Fruit fly (Drosophila melanogaster) whole organism, embryonic: Measurements from ENCODE around the gene dsd.

Experiments used
- Bdp1 ChIP-seq: fragments of 200-800 bp; sonication (Bioruptor generic); optimal IDR thresholded peaks from 3 replicates; lab custom pipeline; 2016; ENCODE audit warnings: missing biosample characterization, missing genetic modification characterization
- Blimp-1 ChIP-seq: fragments of 200-800 bp; sonication (Bioruptor generic); optimal IDR thresholded peaks from 3 replicates; lab custom pipeline; 2018; ENCODE audit warnings: missing biosample characterization, missing genetic modification characterization, mild to moderate bottlenecking, moderate library complexity, missing genetic modification reagents
- C15 ChIP-seq: fragments of 200-800 bp; sonication (Bioruptor generic); IDR thresholded peaks from 3 replicates; pipeline ENCODE4 v1.3.6; 2022; ENCODE audit warnings: missing biosample characterization, missing genetic modification characterization
- CG11093 ChIP-seq: fragments of 200-800 bp; sonication (Bioruptor generic); IDR thresholded peaks from 3 replicates; pipeline ENCODE4 v1.3.6; 2022; ENCODE audit warnings: missing biosample characterization, missing genetic modification characterization
- CG11504 ChIP-seq: fragments of 200-800 bp; sonication (Bioruptor generic); optimal IDR thresholded peaks from 3 replicates; lab custom pipeline; 2019; ENCODE audit warnings: missing biosample characterization, mild to moderate bottlenecking, missing genetic modification characterization, moderate library complexity
- CG13894 ChIP-seq: fragments of 200-800 bp; sonication (Bioruptor generic); optimal IDR thresholded peaks from 3 replicates; lab custom pipeline; 2018; ENCODE audit warnings: missing biosample characterization, mild to moderate bottlenecking, missing genetic modification characterization, moderate library complexity
- CG15011 ChIP-seq: fragments of 200-800 bp; sonication (Bioruptor generic); optimal IDR thresholded peaks from 3 replicates; lab custom pipeline; 2018; ENCODE audit warnings: missing biosample characterization, mild to moderate bottlenecking, missing genetic modification characterization
- CG17359 ChIP-seq: fragments of 200-800 bp; sonication (Bioruptor generic); optimal IDR thresholded peaks from 3 replicates; lab custom pipeline; 2018; ENCODE audit warnings: missing biosample characterization, mild to moderate bottlenecking, missing genetic modification characterization, moderate library complexity
- CG2129 ChIP-seq: fragments of 200-800 bp; sonication (Bioruptor generic); IDR thresholded peaks from 2 replicates; pipeline ENCODE4 v1.3.6; 2022; ENCODE audit warnings: missing biosample characterization, missing genetic modification characterization; ENCODE audit not compliant: partially characterized antibody
- CG31224 ChIP-seq: fragments of 200-800 bp; sonication (Bioruptor generic); IDR thresholded peaks from 2 replicates; pipeline ENCODE4 v1.3.6; 2022; ENCODE audit warnings: missing biosample characterization, missing genetic modification characterization
- CG32532 ChIP-seq: fragments of 200-800 bp; sonication (Bioruptor generic); IDR thresholded peaks from 2 replicates; pipeline ENCODE4 v1.3.6; 2022; ENCODE audit warnings: missing biosample characterization, missing genetic modification characterization
- CG32767 ChIP-seq: fragments of 200-800 bp; sonication (Bioruptor generic); IDR thresholded peaks from 2 replicates; pipeline ENCODE4 v1.3.6; 2022; ENCODE audit warnings: missing biosample characterization, missing genetic modification characterization
- CG34422 ChIP-seq: fragments of 200-800 bp; sonication (Bioruptor generic); IDR thresholded peaks from 3 replicates; pipeline ENCODE4 v1.3.6; 2022; ENCODE audit warnings: missing biosample characterization, missing genetic modification characterization
- CG3838 ChIP-seq: fragments of 200-800 bp; sonication (Bioruptor generic); optimal IDR thresholded peaks from 3 replicates; lab custom pipeline; 2016; ENCODE audit warnings: missing biosample characterization, missing genetic modification characterization
- CG4360 ChIP-seq: fragments of 200-800 bp; sonication (Bioruptor generic); IDR thresholded peaks from 2 replicates; pipeline ENCODE4 v1.3.6; 2022; ENCODE audit warnings: missing biosample characterization, missing genetic modification characterization
- CG4617 ChIP-seq: fragments of 200-800 bp; sonication (Bioruptor generic); optimal IDR thresholded peaks from 3 replicates; lab custom pipeline; 2016; ENCODE audit warnings: missing biosample characterization, missing genetic modification characterization, borderline replicate concordance
- CG6654 ChIP-seq: fragments of 200-800 bp; sonication (Bioruptor generic); optimal IDR thresholded peaks from 2 replicates; lab custom pipeline; 2017; ENCODE audit warnings: missing biosample characterization, mild to moderate bottlenecking, missing genetic modification characterization
- CG6791 ChIP-seq: fragments of 200-800 bp; sonication (Bioruptor generic); IDR thresholded peaks from 3 replicates; pipeline ENCODE4 v1.3.6; 2022; ENCODE audit warnings: missing biosample characterization, missing genetic modification characterization; ENCODE audit not compliant: partially characterized antibody
- CrebB ChIP-seq: fragments of 200-800 bp; sonication (Bioruptor generic); optimal IDR thresholded peaks from 3 replicates; lab custom pipeline; 2018; ENCODE audit warnings: missing biosample characterization, mild to moderate bottlenecking, missing genetic modification characterization
- Dek ChIP-seq: fragments of 200-800 bp; sonication (Bioruptor generic); optimal IDR thresholded peaks from 3 replicates; lab custom pipeline; 2019; ENCODE audit warnings: missing biosample characterization, mild to moderate bottlenecking, missing genetic modification characterization, moderate library complexity
- Ets65A ChIP-seq: fragments of 200-800 bp; sonication (Bioruptor generic); peaks from one replicate; lab custom pipeline; 2016; ENCODE audit warnings: missing biosample characterization, missing genetic modification characterization
- Gsc ChIP-seq: fragments of 200-800 bp; sonication (Bioruptor generic); IDR thresholded peaks from 2 replicates; pipeline ENCODE4 v1.3.6; 2022; ENCODE audit warnings: missing biosample characterization, missing genetic modification characterization
- Pdp1 ChIP-seq, 2 experiments: fragments of 200-800 bp; sonication (Bioruptor generic); optimal IDR thresholded peaks; 3 replicates each; lab custom pipeline; 2016; ENCODE audit warnings: missing biosample characterization in 2 of 2, missing genetic modification characterization in 2 of 2, mild to moderate bottlenecking in 1 of 2, moderate library complexity in 1 of 2
- Rx ChIP-seq: fragments of 200-800 bp; sonication (Bioruptor generic); IDR thresholded peaks from 2 replicates; pipeline ENCODE4 v1.3.6; 2022; ENCODE audit warnings: missing biosample characterization, missing genetic modification characterization
- Stat92E ChIP-seq, 3 experiments: fragments of >200 bp in 2 of 3; fragments of 200-800 bp in 1 of 3; sonication (Bioruptor generic) in 1 of 3; optimal IDR thresholded peaks; 2 replicates each; lab custom pipeline; 2017 to 2019; ENCODE audit warnings: missing biosample characterization in 3 of 3, missing genetic modification characterization in 3 of 3, mild to moderate bottlenecking in 1 of 3, moderate library complexity in 1 of 3
- Trl ChIP-seq, 3 experiments: fragments of >200 bp in 2 of 3; fragments of 200-800 bp in 1 of 3; sonication (Bioruptor generic) in 1 of 3; optimal IDR thresholded peaks; 2 replicates in 1 of 3; 3 replicates in 2 of 3; lab custom pipeline; 2016 to 2017; ENCODE audit warnings: missing biosample characterization in 1 of 3, missing genetic modification characterization in 1 of 3
- al ChIP-seq: fragments of 200-800 bp; sonication (Bioruptor generic); IDR thresholded peaks from 2 replicates; pipeline ENCODE4 v1.3.6; 2022; ENCODE audit warnings: missing biosample characterization, missing genetic modification characterization
- bcd ChIP-seq: fragments of 200-800 bp; sonication (Bioruptor generic); optimal IDR thresholded peaks from 2 replicates; lab custom pipeline; 2017; ENCODE audit warnings: missing biosample characterization, mild to moderate bottlenecking, missing genetic modification characterization
- bowl ChIP-seq: fragments of 200-800 bp; sonication (Bioruptor generic); IDR thresholded peaks from 2 replicates; pipeline ENCODE4 v1.3.6; 2022; ENCODE audit warnings: missing biosample characterization, missing genetic modification characterization
- cas ChIP-seq: fragments of 200-800 bp; sonication (Bioruptor generic); IDR thresholded peaks from 2 replicates; pipeline ENCODE4 v1.3.6; 2022; ENCODE audit warnings: missing biosample characterization, missing genetic modification characterization
- corto ChIP-seq: fragments of 200-800 bp; sonication (Bioruptor generic); optimal IDR thresholded peaks from 2 replicates; lab custom pipeline; 2016; ENCODE audit warnings: missing biosample characterization, mild to moderate bottlenecking, missing genetic modification characterization, moderate library complexity
- crp ChIP-seq, 2 experiments: fragments of 200-800 bp; sonication (Bioruptor generic); optimal IDR thresholded peaks; 2 replicates in 1 of 2; 3 replicates in 1 of 2; lab custom pipeline; 2017; ENCODE audit warnings: missing biosample characterization in 2 of 2, missing genetic modification characterization in 2 of 2, mild to moderate bottlenecking in 1 of 2, moderate library complexity in 1 of 2
- dm ChIP-seq: fragments of 200-800 bp; sonication (Bioruptor generic); optimal IDR thresholded peaks from 3 replicates; lab custom pipeline; 2016; ENCODE audit warnings: missing biosample characterization, missing genetic modification characterization
- gro ChIP-seq: fragments of 200-800 bp; sonication (Bioruptor generic); optimal IDR thresholded peaks from 2 replicates; lab custom pipeline; 2016; ENCODE audit warnings: missing biosample characterization, missing genetic modification characterization
- hkb ChIP-seq, 2 experiments: fragments of 200-800 bp in 1 of 2; fragments of >200 bp in 1 of 2; sonication (Bioruptor generic) in 1 of 2; IDR thresholded peaks in 1 of 2; optimal IDR thresholded peaks in 1 of 2; 2 replicates each; pipeline versions ENCODE4 v1.3.6 to Lab custom; 2017 to 2022; ENCODE audit warnings: missing biosample characterization in 1 of 2, missing genetic modification characterization in 1 of 2
- ken ChIP-seq: fragments of 200-800 bp; sonication (Bioruptor generic); IDR thresholded peaks from 3 replicates; pipeline ENCODE4 v1.3.6; 2022; ENCODE audit warnings: missing biosample characterization, missing genetic modification characterization
- mld ChIP-seq: fragments of 200-800 bp; sonication (Bioruptor generic); IDR thresholded peaks from 3 replicates; pipeline ENCODE4 v1.3.6; 2022; ENCODE audit warnings: missing biosample characterization, missing genetic modification characterization; ENCODE audit not compliant: partially characterized antibody
- nau ChIP-seq: fragments of 200-800 bp; sonication (Bioruptor generic); optimal IDR thresholded peaks from 3 replicates; lab custom pipeline; 2017; ENCODE audit warnings: missing biosample characterization, mild to moderate bottlenecking, missing genetic modification characterization, missing genetic modification reagents
- nerfin-2 ChIP-seq: fragments of 200-800 bp; sonication (Bioruptor generic); IDR thresholded peaks from 2 replicates; pipeline ENCODE4 v1.3.6; 2022; ENCODE audit warnings: missing biosample characterization, missing genetic modification characterization; ENCODE audit not compliant: partially characterized antibody
- oc ChIP-seq: fragments of 200-800 bp; sonication (Bioruptor generic); optimal IDR thresholded peaks from 2 replicates; lab custom pipeline; 2018; ENCODE audit warnings: missing biosample characterization, mild to moderate bottlenecking, missing genetic modification characterization, moderate library complexity
- ranshi ChIP-seq: fragments of 200-800 bp; sonication (Bioruptor generic); IDR thresholded peaks from 2 replicates; pipeline ENCODE4 v1.3.6; 2022; ENCODE audit warnings: missing biosample characterization, missing genetic modification characterization
- tin ChIP-seq: fragments of 200-800 bp; sonication (Bioruptor generic); optimal IDR thresholded peaks from 3 replicates; lab custom pipeline; 2016; ENCODE audit warnings: missing biosample characterization, missing genetic modification characterization
- unc-4 ChIP-seq: fragments of 200-800 bp; sonication (Bioruptor generic); IDR thresholded peaks from 2 replicates; pipeline ENCODE4 v1.3.6; 2022; ENCODE audit warnings: missing biosample characterization, missing genetic modification characterization; ENCODE audit not compliant: partially characterized antibody
- vfl ChIP-seq: fragments of 200-800 bp; sonication (Bioruptor generic); optimal IDR thresholded peaks from 2 replicates; lab custom pipeline; 2016; ENCODE audit warnings: missing biosample characterization, missing genetic modification characterization
- zen ChIP-seq: fragments of 200-800 bp; sonication (Bioruptor generic); optimal IDR thresholded peaks from 3 replicates; lab custom pipeline; 2018; ENCODE audit warnings: missing biosample characterization, mild to moderate bottlenecking, missing genetic modification characterization, moderate library complexity

Gene dsd

dm6 chr3R:27605534-27606250 lies 1.5 kb downstream of the dsd start (continued):
- TF ChIP-seq CG4617 (GFP tag; lab: Kevin White, UChicago), result no peak
- no peak for TF ChIP-seq al (GFP tag; lab: Robert Waterston, UW)
- no peak for TF ChIP-seq zen (tag; lab: Kevin White, UChicago)
- no peak for TF ChIP-seq Rx (GFP tag; lab: Robert Waterston, UW)
- TF ChIP-seq oc (tag; lab: Kevin White, UChicago), result no peak

DNA sequence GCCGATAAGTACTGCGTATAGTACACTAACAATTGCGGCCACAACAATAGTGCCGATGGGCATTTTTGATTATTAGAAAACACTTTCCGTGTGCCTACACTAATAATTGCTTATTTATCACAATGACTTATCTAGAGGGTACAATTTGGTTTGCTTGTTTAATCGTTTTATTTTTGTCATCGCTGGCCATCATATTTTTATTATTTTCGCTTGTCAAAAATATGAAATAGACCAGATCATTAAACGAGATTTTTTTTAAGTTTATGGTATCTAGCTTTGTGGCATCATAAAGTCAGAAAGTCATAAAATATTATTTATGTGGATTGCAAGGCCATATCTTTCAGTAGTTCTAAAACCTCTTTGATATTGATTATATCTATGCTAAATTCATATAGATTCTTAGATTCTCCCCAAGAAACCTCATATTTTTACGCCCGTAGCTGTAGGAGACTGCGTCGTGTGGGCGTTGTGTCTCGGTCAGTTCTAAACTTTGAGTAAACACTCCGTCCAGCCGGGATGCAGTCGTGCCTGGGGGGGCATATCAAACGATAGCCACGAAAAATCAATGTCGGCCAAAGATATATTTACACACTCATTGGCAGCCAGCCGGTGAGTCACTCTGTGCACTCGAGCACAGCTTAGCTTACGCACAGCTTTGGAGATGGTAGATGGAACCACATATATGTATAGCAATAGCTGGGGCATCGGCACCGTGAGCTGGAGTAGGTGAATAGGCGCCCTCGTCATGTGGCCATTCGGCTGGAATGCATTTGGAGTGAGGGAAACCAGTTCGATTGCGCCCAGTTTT lies 2.4 kb downstream of the dsd start:
- TF ChIP-seq mld (GFP tag; lab: Robert Waterston, UW) (no peak), CG6654 (GFP tag; lab: Kevin White, UChicago) (peak; percentile 12), Pdp1 (GFP tag; optimal IDR thresholded peaks at IDR 0.05; lab: Kevin White, UChicago) (no peak), CG32767 (GFP tag; lab: Robert Waterston, UW) (no peak), CG2129 (GFP tag; lab: Robert Waterston, UW) (no peak), CG6791 (GFP tag; lab: Robert Waterston, UW) (no peak), Gsc (GFP tag; lab: Robert Waterston, UW) (no peak), CG17359 (tag; lab: Kevin White, UChicago) (peak; percentile 7), vfl (no peak), Ets65A (GFP tag; lab: Kevin White, UChicago) (no peak), CG4360 (GFP tag; lab: Robert Waterston, UW) (no peak), nerfin-2 (GFP tag; lab: Robert Waterston, UW) (no peak), nau (no peak), tin (GFP tag; lab: Kevin White, UChicago) (no peak), CG32532 (no peak), hkb (optimal IDR thresholded peaks at IDR 0.05; lab: Kevin White, UChicago) (no peak), hkb (GFP tag; IDR thresholded peaks at IDR 0.05; lab: Robert Waterston, UW) (no peak), bowl (no peak), CG15011 (GFP tag; lab: Kevin White, UChicago) (no peak), unc-4 (GFP tag; lab: Robert Waterston, UW) (no peak), Dek (tag; lab: Kevin White, UChicago) (no peak), gro (no peak), Blimp-1 (peak; percentile 21), Trl (optimal IDR thresholded peaks at IDR 0.05; lab: Kevin White, UChicago) (no peak), Trl (GFP tag; optimal IDR thresholded peaks at IDR 0.05; lab: Kevin White, UChicago) (no peak), Bdp1 (GFP tag; lab: Kevin White, UChicago) (no peak), Stat92E (GFP tag; optimal IDR thresholded peaks at IDR 0.05; lab: Kevin White, UChicago) (no peak), dm (GFP tag; lab: Kevin White, UChicago) (no peak), corto (no peak), bcd (GFP tag; lab: Kevin White, UChicago) (no peak), CG3838 (no peak), CG31224 (GFP tag; lab: Robert Waterston, UW) (no peak), ranshi (GFP tag; lab: Robert Waterston, UW) (no peak), cas (no peak), CG11093 (GFP tag; lab: Robert Waterston, UW) (no peak), crp (GFP tag; optimal IDR thresholded peaks at IDR 0.05; lab: Kevin White, UChicago) (no peak), CG11504 (tag; lab: Kevin White, UChicago) (peak; percentile 28), C15 (GFP tag; lab: Robert Waterston, UW) (no peak), CG13894 (no peak), ken (GFP tag; lab: Robert Waterston, UW) (no peak), CrebB (tag; lab: Kevin White, UChicago) (no peak), CG34422 (GFP tag; lab: Robert Waterston, UW) (no peak)
